Fruit fly (Drosophila melanogaster): ENCODE results near the gene Nmdar1.

Gene Nmdar1

dm6 chr3R:5467619-5468018 is 55.5 kb downstream of the Nmdar1 start, which contains the start of gene POLDIP2:
Gene POLDIP2, plus strand, starts transcription at chr3R:5467778.
- no peak for TF ChIP-seq CG14655 (GFP tag; optimal IDR thresholded peaks at IDR 0.05)
- no peak for TF ChIP-seq CG13204 (GFP tag; optimal IDR thresholded peaks at IDR 0.05)
- TF ChIP-seq Pif1B (GFP tag; optimal IDR thresholded peaks at IDR 0.05) = no peak
- no peak for TF ChIP-seq CG4496 (GFP tag; IDR thresholded peaks at IDR 0.05)
- no peak for TF ChIP-seq CG34367 (tag; optimal IDR thresholded peaks at IDR 0.05)
- TF ChIP-seq CG15710 (tag; optimal IDR thresholded peaks at IDR 0.05) = no peak
- no peak for TF ChIP-seq CG9948 (tag; optimal IDR thresholded peaks at IDR 0.05)
- TF ChIP-seq CG32121 (GFP tag; IDR thresholded peaks at IDR 0.05) = no peak
- TF ChIP-seq EcR (GFP tag; optimal IDR thresholded peaks at IDR 0.05) = no peak
- no peak for TF ChIP-seq Ets98B (GFP tag; IDR thresholded peaks at IDR 0.05)
- no peak for TF ChIP-seq Pif1A (GFP tag; optimal IDR thresholded peaks at IDR 0.05)
- no peak for TF ChIP-seq fd96Ca (GFP tag; IDR thresholded peaks at IDR 0.05)
- TF ChIP-seq CG12605 (GFP tag; IDR thresholded peaks at IDR 0.05) = no peak
- no peak for TF ChIP-seq rn (GFP tag; IDR thresholded peaks at IDR 0.05)
- no peak for TF ChIP-seq CG17806 (tag; optimal IDR thresholded peaks at IDR 0.05)

dm6 chr3R:5466875-5467274 is 56.3 kb downstream of the Nmdar1 start, which contains the start of gene RpL35A:
Gene RpL35A, minus strand, starts transcription at chr3R:5467101.
- peak; percentile 69 for TF ChIP-seq CG34367 (tag; optimal IDR thresholded peaks at IDR 0.05)
- no peak for TF ChIP-seq Pif1B (GFP tag; optimal IDR thresholded peaks at IDR 0.05)
- peak; percentile 76 for TF ChIP-seq CG4496 (GFP tag; IDR thresholded peaks at IDR 0.05)
- TF ChIP-seq gl (tag; optimal IDR thresholded peaks at IDR 0.05) = peak; percentile 18
- no peak for TF ChIP-seq CG32121 (GFP tag; IDR thresholded peaks at IDR 0.05)
- peak; percentile 32 for TF ChIP-seq CG8159 (tag; optimal IDR thresholded peaks at IDR 0.05)
- TF ChIP-seq CG8301 (tag; optimal IDR thresholded peaks at IDR 0.05) = peak; percentile 10
- TF ChIP-seq rn (GFP tag; IDR thresholded peaks at IDR 0.05) = no peak
- no peak for TF ChIP-seq CG10348 (GFP tag; IDR thresholded peaks at IDR 0.05)
- no peak for TF ChIP-seq CG14655 (GFP tag; optimal IDR thresholded peaks at IDR 0.05)
- peak; percentile 28 for TF ChIP-seq CG17806 (tag; optimal IDR thresholded peaks at IDR 0.05)
- TF ChIP-seq CG9948 (tag; optimal IDR thresholded peaks at IDR 0.05) = no peak
- TF ChIP-seq D1 (tag; optimal IDR thresholded peaks at IDR 0.05) = no peak
- peak; percentile 82 for TF ChIP-seq Snoo (tag; optimal IDR thresholded peaks at IDR 0.05)
- TF ChIP-seq Ets98B (GFP tag; IDR thresholded peaks at IDR 0.05) = no peak
- TF ChIP-seq CG12605 (GFP tag; IDR thresholded peaks at IDR 0.05) = peak; percentile 73
- TF ChIP-seq EcR (GFP tag; optimal IDR thresholded peaks at IDR 0.05) = no peak
- no peak for TF ChIP-seq fd96Ca (GFP tag; IDR thresholded peaks at IDR 0.05)
- no peak for TF ChIP-seq CG13204 (GFP tag; optimal IDR thresholded peaks at IDR 0.05)
- peak; percentile 33 for TF ChIP-seq CG15710 (tag; optimal IDR thresholded peaks at IDR 0.05)
- TF ChIP-seq Pif1A (GFP tag; optimal IDR thresholded peaks at IDR 0.05) = no peak

dm6 chr3R:5464481-5464880 is 58.6 kb downstream of the Nmdar1 start, which contains the start of gene PEK:
Gene PEK, minus strand, starts transcription at chr3R:5464753.
- no peak for TF ChIP-seq CG32121 (GFP tag; IDR thresholded peaks at IDR 0.05)
- no peak for TF ChIP-seq Pif1A (GFP tag; optimal IDR thresholded peaks at IDR 0.05)
- no peak for TF ChIP-seq CG34367 (tag; optimal IDR thresholded peaks at IDR 0.05)
- no peak for TF ChIP-seq fd96Ca (GFP tag; IDR thresholded peaks at IDR 0.05)

dm6 chr3R:5463199-5463949 is 59.8 kb downstream of the Nmdar1 start:
- no peak for TF ChIP-seq CG10348 (GFP tag; IDR thresholded peaks at IDR 0.05)
- peak; percentile 16 for TF ChIP-seq CG8159 (tag; optimal IDR thresholded peaks at IDR 0.05)
- TF ChIP-seq CG12605 (GFP tag; IDR thresholded peaks at IDR 0.05) = peak; percentile 92

Data from whole organism, pupa.